Worm (Caenorhabditis elegans) whole organism, L4 larva: ENCODE measurements around the gene dif-1.

Experiments
- F26F4.8 ChIP-seq: fragments of 200-800 bp; sonication (Bioruptor generic); conservative IDR thresholded peaks from 2 replicates; pipeline ENCODE4 v1.3.6; 2022; ENCODE audit warnings: missing genetic modification characterization, missing compliant biosample characterization
- attf-4 ChIP-seq: sonication (generic microtip); optimal IDR thresholded peaks from 3 replicates; lab custom pipeline; 2017; ENCODE audit warnings: missing biosample characterization, missing genetic modification characterization
- ctbp-1 ChIP-seq: fragments of 200-800 bp; sonication (Bioruptor generic); IDR thresholded peaks from 2 replicates; pipeline ENCODE4 v1.3.6; 2022; ENCODE audit warnings: missing genetic modification reagents, missing genetic modification characterization, missing compliant biosample characterization
- dmd-8 ChIP-seq: fragments of 200-800 bp; sonication (Bioruptor generic); IDR thresholded peaks from 2 replicates; pipeline ENCODE4 v1.3.6; 2022; ENCODE audit warnings: missing genetic modification characterization, missing compliant biosample characterization
- nhr-11 ChIP-seq: fragments of 150-350 bp; optimal IDR thresholded peaks from 2 replicates; lab custom pipeline; 2014; ENCODE audit warnings: missing biosample characterization, missing genetic modification characterization
- nhr-41 ChIP-seq: fragments of 200-800 bp; sonication (Bioruptor generic); IDR thresholded peaks from 2 replicates; pipeline ENCODE4 v1.3.6; 2022; ENCODE audit warnings: missing genetic modification reagents, missing genetic modification characterization, missing compliant biosample characterization
- nhr-76 ChIP-seq: fragments of 150-350 bp; optimal IDR thresholded peaks from 2 replicates; lab custom pipeline; 2014; ENCODE audit warnings: missing biosample characterization, missing genetic modification characterization
- unc-39 ChIP-seq: sonication (generic microtip); optimal IDR thresholded peaks from 2 replicates; lab custom pipeline; 2017; ENCODE audit warnings: missing biosample characterization, missing genetic modification characterization
- unc-62 ChIP-seq, 3 experiments: fragments of 150-350 bp in 1 of 3; sonication (generic microtip); optimal IDR thresholded peaks in 2 of 3; peaks in 1 of 3; 1 replicate in 1 of 3; 2 replicates in 2 of 3; lab custom pipeline; 2014 to 2017; ENCODE audit warnings: missing biosample characterization in 3 of 3, missing genetic modification characterization in 3 of 3, missing genetic modification reagents in 3 of 3, missing genotype in 1 of 3

DNA sequence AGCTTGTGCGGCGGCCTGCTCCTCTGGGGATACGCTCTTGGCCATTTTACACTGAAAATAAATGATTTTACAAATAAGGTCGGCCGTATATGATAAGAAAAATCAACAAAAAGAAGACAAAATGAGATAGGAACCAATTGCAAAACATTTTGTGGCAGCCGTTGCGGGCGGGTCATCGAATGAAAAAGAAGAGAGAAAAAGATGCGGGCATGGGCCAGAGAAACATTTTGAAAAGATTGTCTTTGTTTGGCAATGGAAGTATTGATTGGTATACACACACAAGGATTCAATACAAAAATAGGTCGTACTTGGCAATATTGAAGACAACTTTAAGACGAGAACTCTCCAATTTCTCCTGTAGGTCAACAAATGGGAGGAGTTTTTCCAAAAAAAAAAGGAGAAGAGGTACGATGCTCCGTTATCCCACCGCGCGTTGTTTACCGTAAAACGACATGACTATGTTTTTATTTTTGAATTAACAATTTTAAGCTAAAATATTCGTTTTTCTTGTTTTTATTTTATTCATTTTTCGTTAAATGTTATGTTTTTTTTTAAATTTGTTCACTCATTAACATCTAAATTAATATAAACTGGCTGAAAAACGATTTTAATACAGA lies 40.1 kb downstream of the dif-1 start, which contains the start of the genes plc-4 and R05G6.4:
- TF ChIP-seq dmd-8 (no peak), F26F4.8 (GFP tag; lab: Robert Waterston, UW) (no peak), nhr-11 (no peak), unc-62 (GFP tag; optimal IDR thresholded peaks at IDR 0.05 in 1 of 2; lab: Kevin White, UChicago) (no peak), unc-62 (tag; optimal IDR thresholded peaks at IDR 0.05; lab: Kevin White, UChicago) (no peak), nhr-76 (tag; lab: Kevin White, UChicago) (no peak), nhr-41 (GFP tag; lab: Robert Waterston, UW) (no peak), ctbp-1 (GFP tag; lab: Robert Waterston, UW) (no peak), attf-4 (no peak), unc-39 (tag; lab: Kevin White, UChicago) (no peak)
